Worm (Caenorhabditis elegans) whole organism, mixed stage, embryonic: Measurements from ENCODE around the gene lec-1.

Experiments used
- lin-13 ChIP-seq: fragments of 150-350 bp; optimal IDR thresholded peaks from 2 replicates; lab custom pipeline; 2014; ENCODE audit warnings: missing biosample characterization, missing genetic modification characterization
- lsy-2 ChIP-seq: fragments of 150-350 bp; optimal IDR thresholded peaks from 2 replicates; lab custom pipeline; 2014; ENCODE audit warnings: missing biosample characterization, missing genetic modification characterization
- mls-2 ChIP-seq: sonication (generic microtip); optimal IDR thresholded peaks from 2 replicates; lab custom pipeline; 2016; ENCODE audit warnings: mild to moderate bottlenecking, missing genetic modification characterization, moderate library complexity, missing compliant biosample characterization
- nhr-12 ChIP-seq: fragments of 150-350 bp; optimal IDR thresholded peaks from 2 replicates; lab custom pipeline; 2014; ENCODE audit warnings: missing biosample characterization, missing genetic modification characterization
- nhr-28 ChIP-seq: fragments of 150-350 bp; optimal IDR thresholded peaks from 2 replicates; lab custom pipeline; 2014; ENCODE audit warnings: missing biosample characterization, missing genetic modification characterization
- pha-4 ChIP-seq: fragments of 150-350 bp; optimal IDR thresholded peaks from 2 replicates; lab custom pipeline; 2018; ENCODE audit warnings: missing biosample characterization, missing genetic modification reagents, missing genetic modification characterization
- sem-2 ChIP-seq: fragments of 200-800 bp; sonication (Bioruptor generic); optimal IDR thresholded peaks from 2 replicates; lab custom pipeline; 2018; ENCODE audit warnings: mild to moderate bottlenecking, missing genetic modification characterization, missing compliant biosample characterization
- snpc-4 ChIP-seq: fragments of 150-350 bp; optimal IDR thresholded peaks from 2 replicates; lab custom pipeline; 2014; ENCODE audit warnings: missing biosample characterization, missing genetic modification characterization
- unc-39 ChIP-seq: fragments of 150-350 bp; optimal IDR thresholded peaks from 2 replicates; lab custom pipeline; 2014; ENCODE audit warnings: missing biosample characterization, missing genetic modification characterization
- unc-62 ChIP-seq: fragments of 150-350 bp; optimal IDR thresholded peaks from 2 replicates; lab custom pipeline; 2014; ENCODE audit warnings: missing biosample characterization, missing genetic modification reagents, missing genetic modification characterization
- ztf-11 ChIP-seq: fragments of 150-350 bp; optimal IDR thresholded peaks from 2 replicates; lab custom pipeline; 2014; ENCODE audit warnings: missing biosample characterization, missing genetic modification characterization

DNA sequence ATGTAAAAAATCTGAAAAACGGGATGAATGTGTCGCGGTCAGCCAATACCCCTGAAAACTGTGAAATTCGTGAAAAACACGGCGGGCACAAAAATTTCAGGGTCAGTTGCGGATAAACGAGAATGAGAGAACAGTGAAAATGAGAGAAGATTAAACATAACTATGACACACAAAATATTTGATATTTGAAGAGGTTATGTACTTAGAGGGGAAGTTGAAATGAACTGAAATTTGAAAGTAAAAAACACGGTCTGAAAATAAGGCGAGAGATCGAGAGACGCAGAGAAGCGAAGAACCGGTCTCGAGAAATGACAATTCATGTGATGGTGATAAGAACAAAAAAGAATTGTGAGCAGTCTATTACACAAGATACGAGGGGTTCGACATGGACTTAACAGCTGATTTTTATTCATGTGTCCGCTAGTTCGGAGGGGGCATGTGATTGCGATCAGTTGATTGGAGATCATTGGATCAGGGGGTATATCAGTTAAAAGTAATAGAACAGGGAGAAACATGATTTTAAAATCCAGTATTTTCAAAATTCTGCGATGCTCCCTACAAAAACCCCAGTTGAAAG lies 29.6 kb upstream of the lec-1 start, which contains the start of gene moe-3:
- TF ChIP-seq pha-4 (no peak), snpc-4 (tag; lab: Kevin White, UChicago) (no peak), unc-39 (tag; lab: Kevin White, UChicago) (no peak), nhr-28 (tag; lab: Kevin White, UChicago) (no peak), lin-13 (tag; lab: Kevin White, UChicago) (no peak), sem-2 (GFP tag; lab: Kevin White, UChicago) (no peak), mls-2 (tag; lab: Kevin White, UChicago) (no peak), nhr-12 (tag; lab: Kevin White, UChicago) (no peak), ztf-11 (no peak), lsy-2 (tag; lab: Kevin White, UChicago) (no peak), unc-62 (no peak)
